Fruit fly (Drosophila melanogaster): Measurements from ENCODE around the gene CG42813.

Gene CG42813

DNA sequence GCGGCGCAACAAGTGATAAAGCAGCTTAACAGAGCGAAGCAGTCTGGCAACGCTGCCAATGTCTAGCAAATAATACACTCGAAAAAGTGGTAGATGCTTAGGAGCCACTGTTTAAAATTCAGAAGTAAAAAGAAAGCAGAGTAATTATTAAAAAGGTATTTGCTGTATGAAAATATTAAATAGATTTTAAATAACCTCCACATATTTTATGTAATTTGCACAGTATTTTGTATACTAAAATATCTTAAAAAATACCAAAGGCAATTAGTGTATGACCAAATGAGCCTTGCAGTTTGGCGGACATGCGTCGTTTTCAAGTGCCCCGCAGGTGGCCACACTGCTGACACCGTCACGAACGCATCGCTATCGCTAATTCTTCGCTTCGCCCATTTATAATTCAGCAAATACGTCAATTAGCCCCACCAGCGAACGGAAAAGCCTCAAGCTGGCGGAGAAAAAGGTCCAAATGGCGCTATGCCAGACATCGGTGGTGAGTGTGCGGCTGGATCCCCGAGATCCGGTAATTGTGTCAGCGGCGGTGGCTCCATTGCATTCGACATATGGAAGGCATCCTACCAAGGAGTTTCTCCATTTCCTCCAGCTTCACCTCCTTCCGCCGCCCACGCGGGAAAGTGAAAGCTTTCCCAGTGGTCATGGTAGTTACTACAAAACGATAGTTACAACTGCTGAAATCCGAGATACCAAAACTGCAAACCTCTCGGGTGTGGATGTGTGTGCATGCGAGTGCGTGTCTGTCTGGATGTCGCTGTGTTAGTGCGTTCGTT lies 25.0 kb upstream of the CG42813 start, which contains the start of gene pll (continued):
- TF ChIP-seq gfzf (GFP tag; optimal IDR thresholded peaks at IDR 0.05), result peak; percentile 94
- peak; percentile 58 for TF ChIP-seq CG15696 (tag; optimal IDR thresholded peaks at IDR 0.05)
- peak; percentile 30 for TF ChIP-seq CG6683 (GFP tag; optimal IDR thresholded peaks at IDR 0.05)
- peak; percentile 70 for TF ChIP-seq Max (GFP tag; optimal IDR thresholded peaks at IDR 0.05)
- TF ChIP-seq CG10147 (GFP tag; optimal IDR thresholded peaks at IDR 0.05), result peak; percentile 71
- peak; percentile 80 for TF ChIP-seq CG10267 (tag; optimal IDR thresholded peaks at IDR 0.05)
- peak; percentile 74 for TF ChIP-seq maf-S (GFP tag; optimal IDR thresholded peaks at IDR 0.05)
- peak; percentile 86 for TF ChIP-seq sisA (GFP tag; IDR thresholded peaks at IDR 0.05)
- TF ChIP-seq CG7556 (GFP tag; optimal IDR thresholded peaks at IDR 0.05), result peak; percentile 72
- TF ChIP-seq rib (GFP tag; IDR thresholded peaks at IDR 0.05), result peak; percentile 63; the same call in 1 of the 2 replicates
- TF ChIP-seq Ets65A (GFP tag), result peak; percentile 96
- no peak for TF ChIP-seq CTCF (GFP tag; optimal IDR thresholded peaks at IDR 0.05)
- peak; percentile 77 for TF ChIP-seq CG13624 (GFP tag; optimal IDR thresholded peaks at IDR 0.05)
- TF ChIP-seq gcm2 (GFP tag; optimal IDR thresholded peaks at IDR 0.05), result peak; percentile 54
- peak; percentile 40 for TF ChIP-seq ftz-f1 (GFP tag; optimal IDR thresholded peaks at IDR 0.05)
- TF ChIP-seq CG1792 (GFP tag; optimal IDR thresholded peaks at IDR 0.05), result peak; percentile 26
- peak; percentile 80 for TF ChIP-seq grau (tag; optimal IDR thresholded peaks at IDR 0.05)
- TF ChIP-seq Atf-2 (GFP tag; optimal IDR thresholded peaks at IDR 0.05), result peak; percentile 27
- peak; percentile 90 for TF ChIP-seq CG14667 (GFP tag; IDR thresholded peaks at IDR 0.05)
- TF ChIP-seq ase (GFP tag; IDR thresholded peaks at IDR 0.05), result peak; percentile 95
- peak; percentile 83 for TF ChIP-seq al (GFP tag; IDR thresholded peaks at IDR 0.05)
- TF ChIP-seq crol (GFP tag; IDR thresholded peaks at IDR 0.05), result no peak
- TF ChIP-seq bigmax (GFP tag; optimal IDR thresholded peaks at IDR 0.05), result no peak
- no peak for TF ChIP-seq ato (GFP tag; IDR thresholded peaks at IDR 0.05; ENCODE audit: partially characterized antibody)
- peak; percentile 84 for TF ChIP-seq H2.0 (GFP tag; IDR thresholded peaks at IDR 0.05)
- peak; percentile 82 for TF ChIP-seq H15 (GFP tag; IDR thresholded peaks at IDR 0.05)
- peak; percentile 93 for TF ChIP-seq kah (GFP tag; optimal IDR thresholded peaks at IDR 0.05)
- peak; percentile 6 for TF ChIP-seq CG4328 (GFP tag; optimal IDR thresholded peaks at IDR 0.05)
- peak; percentile 95 for TF ChIP-seq CG11456 (GFP tag; IDR thresholded peaks at IDR 0.05)
- peak; percentile 44; the same call in 1 of the 2 replicates for TF ChIP-seq hbn (GFP tag; IDR thresholded peaks at IDR 0.05; ENCODE audit: partially characterized antibody)
- TF ChIP-seq CG10959 (GFP tag; IDR thresholded peaks at IDR 0.05), result peak; percentile 73
- TF ChIP-seq CG7839 (tag; optimal IDR thresholded peaks at IDR 0.05), result no peak
- TF ChIP-seq Xbp1 (GFP tag; optimal IDR thresholded peaks at IDR 0.05), result peak; percentile 87
- TF ChIP-seq dysf (GFP tag; IDR thresholded peaks at IDR 0.05), result peak; percentile 87
- no peak for TF ChIP-seq hth (optimal IDR thresholded peaks at IDR 0.05)
- peak; percentile 93 for TF ChIP-seq Rfx (GFP tag; IDR thresholded peaks at IDR 0.05)
- no peak for TF ChIP-seq sima (GFP tag; optimal IDR thresholded peaks at IDR 0.05)
- TF ChIP-seq salm (tag; optimal IDR thresholded peaks at IDR 0.05), result peak; percentile 40
- peak; percentile 81 for TF ChIP-seq CG1602 (GFP tag; optimal IDR thresholded peaks at IDR 0.05)
- TF ChIP-seq HmgD (GFP tag; optimal IDR thresholded peaks at IDR 0.05), result peak; percentile 63
- TF ChIP-seq ci (GFP tag; IDR thresholded peaks at IDR 0.05), result peak; percentile 91
- TF ChIP-seq crc (GFP tag; optimal IDR thresholded peaks at IDR 0.05), result peak; percentile 64
- peak; percentile 36 for TF ChIP-seq pnt (GFP tag; optimal IDR thresholded peaks at IDR 0.05)
- TF ChIP-seq CG8089 (GFP tag; optimal IDR thresholded peaks at IDR 0.05), result peak; percentile 38
- TF ChIP-seq aop (GFP tag; IDR thresholded peaks at IDR 0.05), result no peak
- peak; percentile 40 for TF ChIP-seq CG17802 (tag; optimal IDR thresholded peaks at IDR 0.05)
- TF ChIP-seq CG12744 (GFP tag; optimal IDR thresholded peaks at IDR 0.05), result peak; percentile 77
- no peak for TF ChIP-seq grn (GFP tag; optimal IDR thresholded peaks at IDR 0.05)
- TF ChIP-seq Oli (tag; optimal IDR thresholded peaks at IDR 0.05), result peak; percentile 62
- TF ChIP-seq CG1529 (GFP tag; optimal IDR thresholded peaks at IDR 0.05), result no peak
- peak; percentile 86 for TF ChIP-seq CG16779 (GFP tag; IDR thresholded peaks at IDR 0.05)
